Worm (Caenorhabditis elegans) whole organism, midembryonic: Measurements from ENCODE around the gene srbc-78.

Experiments
- T22C8.4 ChIP-seq: fragments of 200-800 bp; sonication (Bioruptor generic); IDR thresholded peaks from 2 replicates; pipeline ENCODE4 v1.3.6; 2022; ENCODE audit warnings: missing genetic modification characterization, missing compliant biosample characterization
- cog-1 ChIP-seq: sonication (generic microtip); optimal IDR thresholded peaks from 2 replicates; lab custom pipeline; 2016; ENCODE audit warnings: missing genetic modification characterization, missing compliant biosample characterization
- flt-1 ChIP-seq: fragments of 200-800 bp; sonication (Bioruptor generic); IDR thresholded peaks from 2 replicates; pipeline ENCODE4 v1.3.6; 2022; ENCODE audit warnings: missing genetic modification characterization, missing compliant biosample characterization
- klf-2 ChIP-seq: fragments of 200-800 bp; sonication (Bioruptor generic); conservative IDR thresholded peaks from 2 replicates; pipeline ENCODE4 v1.3.6; 2022; ENCODE audit warnings: missing genetic modification reagents, missing genetic modification characterization, missing compliant biosample characterization
- med-1 ChIP-seq: sonication (generic microtip); optimal IDR thresholded peaks from 2 replicates; lab custom pipeline; 2017; ENCODE audit warnings: missing genetic modification characterization, mild to moderate bottlenecking, missing compliant biosample characterization, antibody characterized with exemption, missing genetic modification reagents; ENCODE audit not compliant: insufficient read depth
- ref-1 ChIP-seq: fragments of 200-800 bp; sonication (Bioruptor generic); conservative IDR thresholded peaks from 2 replicates; pipeline ENCODE4 v1.3.6; 2022; ENCODE audit warnings: missing genetic modification reagents, missing genetic modification characterization, missing compliant biosample characterization
- tab-1 ChIP-seq: fragments of 200-800 bp; sonication (Bioruptor generic); IDR thresholded peaks from 2 replicates; pipeline ENCODE4 v1.3.6; 2022; ENCODE audit warnings: missing genetic modification characterization, missing compliant biosample characterization
- ztf-23 ChIP-seq: fragments of 200-800 bp; sonication (Bioruptor generic); IDR thresholded peaks from 2 replicates; pipeline ENCODE4 v1.3.6; 2022; ENCODE audit warnings: missing genetic modification reagents, missing genetic modification characterization, missing compliant biosample characterization
- ztf-29 ChIP-seq: fragments of 200-800 bp; sonication (Bioruptor generic); IDR thresholded peaks from 2 replicates; pipeline ENCODE4 v1.3.6; 2022; ENCODE audit warnings: missing genetic modification reagents, missing genetic modification characterization, missing compliant biosample characterization

The srbc-78 gene

ce11 chrV:20445898-20446297, 43.1 kb downstream of the srbc-78 start:
- TF ChIP-seq tab-1: no peak
- TF ChIP-seq T22C8.4: no peak
- TF ChIP-seq ztf-29 (GFP tag; lab: Robert Waterston, UW): no peak
- no peak for TF ChIP-seq med-1 (GFP tag; lab: Kevin White, UChicago)
- no peak for TF ChIP-seq ref-1
- no peak for TF ChIP-seq flt-1 (GFP tag; lab: Robert Waterston, UW)
- TF ChIP-seq ztf-23: no peak
- no peak for TF ChIP-seq klf-2 (GFP tag; lab: Robert Waterston, UW)
- no peak for TF ChIP-seq cog-1 (tag; lab: Kevin White, UChicago)
